Fruit fly (Drosophila melanogaster) whole organism, pupa: Measurements from ENCODE around the gene CG5639.

ENCODE experiments used
- CG10348 ChIP-seq: fragments of 200-800 bp; sonication (Bioruptor generic); IDR thresholded peaks from 2 replicates; pipeline ENCODE4 v1.3.6; 2022; ENCODE audit warnings: missing biosample characterization, missing genetic modification characterization
- CG12605 ChIP-seq: fragments of 200-800 bp; sonication (Bioruptor generic); IDR thresholded peaks from 2 replicates; pipeline ENCODE4 v1.3.6; 2022; ENCODE audit warnings: missing biosample characterization, missing genetic modification characterization
- CG17806 ChIP-seq: fragments of 200-800 bp; sonication (Bioruptor generic); optimal IDR thresholded peaks from 2 replicates; lab custom pipeline; 2018; ENCODE audit warnings: missing biosample characterization, mild to moderate bottlenecking, missing genetic modification characterization, moderate library complexity
- CG4496 ChIP-seq: fragments of 200-800 bp; sonication (Bioruptor generic); IDR thresholded peaks from 3 replicates; pipeline ENCODE4 v1.3.6; 2022; ENCODE audit warnings: missing biosample characterization, missing genetic modification characterization
- EcR ChIP-seq: fragments of 200-800 bp; sonication (Bioruptor generic); optimal IDR thresholded peaks from 3 replicates; lab custom pipeline; 2019; ENCODE audit warnings: missing biosample characterization, missing genetic modification characterization, mild to moderate bottlenecking, moderate library complexity, missing genetic modification reagents
- Pif1B ChIP-seq: fragments of 200-800 bp; sonication (Bioruptor generic); optimal IDR thresholded peaks from 3 replicates; lab custom pipeline; 2016; ENCODE audit warnings: missing biosample characterization, missing genetic modification characterization
- fd96Ca ChIP-seq: fragments of 200-800 bp; sonication (Bioruptor generic); IDR thresholded peaks from 3 replicates; pipeline ENCODE4 v1.3.6; 2022; ENCODE audit warnings: missing biosample characterization, missing genetic modification characterization
- gl ChIP-seq: fragments of 200-800 bp; sonication (Bioruptor generic); optimal IDR thresholded peaks from 2 replicates; lab custom pipeline; 2018; ENCODE audit warnings: missing biosample characterization, mild to moderate bottlenecking, missing genetic modification characterization

- no peak for TF ChIP-seq CG10348 (GFP tag; lab: Robert Waterston, UW)
- TF ChIP-seq fd96Ca (GFP tag; lab: Robert Waterston, UW), result no peak
- TF ChIP-seq CG17806 (tag; lab: Kevin White, UChicago), result no peak
- TF ChIP-seq Pif1B, result no peak
- TF ChIP-seq EcR (GFP tag; lab: Kevin White, UChicago), result peak; percentile 82
- TF ChIP-seq CG4496 (GFP tag; lab: Robert Waterston, UW), result no peak
- no peak for TF ChIP-seq gl
- no peak for TF ChIP-seq CG12605 (GFP tag; lab: Robert Waterston, UW)
These were observed 9.8 kb upstream of the CG5639 start for dm6 chr3R:27605534-27606250.
